Worm (Caenorhabditis elegans) whole organism, young adult: Measurements from ENCODE around the gene cox-6B.

Experiments
- Y79H2A.3 ChIP-seq: fragments of 200-800 bp; sonication (Bioruptor generic); conservative IDR thresholded peaks from 2 replicates; pipeline ENCODE4 v1.3.6; 2022; ENCODE audit warnings: missing genetic modification reagents, missing genetic modification characterization, missing compliant biosample characterization
- ama-1 ChIP-seq, 3 experiments: fragments of 150-350 bp in 1 of 3; sonication (generic microtip) in 2 of 3; optimal IDR thresholded peaks; 2 replicates each; lab custom pipeline; 2014 to 2018; ENCODE audit warnings: missing biosample characterization in 2 of 3, missing genetic modification characterization in 2 of 3, missing genetic modification reagents in 2 of 3
- chd-7 ChIP-seq: sonication (generic microtip); optimal IDR thresholded peaks from 2 replicates; lab custom pipeline; 2016; ENCODE audit warnings: mild to moderate bottlenecking, missing genetic modification characterization, moderate library complexity, missing compliant biosample characterization
- let-526 ChIP-seq: fragments of 200-800 bp; sonication (Bioruptor generic); IDR thresholded peaks from 2 replicates; pipeline ENCODE4 v1.3.6; 2022; ENCODE audit warnings: missing genetic modification reagents, missing genetic modification characterization, missing compliant biosample characterization
- rpc-1 ChIP-seq, 2 experiments: fragments of 150-350 bp in 1 of 2; sonication (generic microtip) in 1 of 2; optimal IDR thresholded peaks; 2 replicates each; lab custom pipeline; 2014 to 2018; ENCODE audit warnings: missing biosample characterization in 1 of 2, missing genetic modification characterization in 1 of 2, missing genetic modification reagents in 1 of 2, missing genotype in 1 of 2
- snpc-4 ChIP-seq, 5 experiments: fragments of 150-350 bp in 1 of 5; sonication (generic microtip) in 4 of 5; optimal IDR thresholded peaks; 2 replicates each; lab custom pipeline; 2014 to 2018; ENCODE audit warnings: missing genetic modification characterization in 5 of 5, missing biosample characterization in 3 of 5, antibody characterized with exemption in 2 of 5, mild to moderate bottlenecking in 2 of 5, missing compliant biosample characterization in 2 of 5, missing genotype in 2 of 5, moderate library complexity in 2 of 5, missing genetic modification reagents in 1 of 5
- unc-130 ChIP-seq: sonication (generic microtip); optimal IDR thresholded peaks from 2 replicates; lab custom pipeline; 2016; ENCODE audit warnings: missing genetic modification reagents, missing genetic modification characterization, missing compliant biosample characterization
- unc-62 ChIP-seq: fragments of 150-350 bp; optimal IDR thresholded peaks from 2 replicates; lab custom pipeline; 2014; ENCODE audit warnings: missing biosample characterization, missing genetic modification reagents, missing genetic modification characterization
- ztf-28 ChIP-seq: fragments of 200-800 bp; sonication (Bioruptor generic); IDR thresholded peaks from 2 replicates; pipeline ENCODE4 v1.3.6; 2022; ENCODE audit warnings: missing genetic modification reagents, missing genetic modification characterization, missing compliant biosample characterization

DNA sequence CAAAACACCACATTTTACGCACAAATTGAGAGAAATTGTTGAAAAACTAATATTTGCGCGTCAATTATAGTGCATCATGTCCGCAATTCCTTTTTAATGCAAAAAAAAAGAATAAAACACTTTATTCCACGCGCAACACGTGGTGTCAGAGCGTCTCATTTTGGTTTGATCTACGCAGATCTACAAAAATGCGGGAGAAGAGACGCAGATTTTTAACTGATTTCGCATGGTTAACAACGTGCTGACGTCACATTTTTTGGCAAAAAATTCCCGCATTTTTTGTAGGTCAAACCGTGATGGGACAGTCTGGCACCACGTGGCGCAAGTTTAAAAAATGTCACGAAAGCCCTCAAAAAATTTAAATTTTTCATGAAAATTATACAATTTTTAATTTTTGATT, 10.7 kb downstream of the cox-6B start:
- no peak for TF ChIP-seq ama-1 (optimal IDR thresholded peaks at IDR 0.05; lab: Kevin White, UChicago)
- TF ChIP-seq ama-1 (GFP tag; optimal IDR thresholded peaks at IDR 0.05; lab: Kevin White, UChicago) = no peak
- TF ChIP-seq let-526 = no peak
- TF ChIP-seq Y79H2A.3 (GFP tag; lab: Robert Waterston, UW) = no peak
- no peak for TF ChIP-seq unc-62 (GFP tag; lab: Kevin White, UChicago)
- no peak for TF ChIP-seq snpc-4 (GFP tag; optimal IDR thresholded peaks at IDR 0.05; lab: Kevin White, UChicago)
- TF ChIP-seq snpc-4 (tag; optimal IDR thresholded peaks at IDR 0.05; lab: Kevin White, UChicago) = no peak
- no peak for TF ChIP-seq ztf-28 (GFP tag; lab: Robert Waterston, UW)
- no peak for TF ChIP-seq rpc-1 (optimal IDR thresholded peaks at IDR 0.05; lab: Kevin White, UChicago)
- no peak for TF ChIP-seq rpc-1 (tag; optimal IDR thresholded peaks at IDR 0.05; lab: Kevin White, UChicago)
- TF ChIP-seq chd-7 (tag; lab: Kevin White, UChicago) = no peak
- TF ChIP-seq unc-130 (GFP tag; lab: Kevin White, UChicago) = no peak
